Worm (Caenorhabditis elegans) whole organism, L4 larva: ENCODE results near the gene str-140.
A peak's percentile ranks its signal among the peaks of the same experiment; 100 is the strongest.

Experiments used
- F26F4.8 ChIP-seq: fragments of 200-800 bp; sonication (Bioruptor generic); conservative IDR thresholded peaks from 2 replicates; pipeline ENCODE4 v1.3.6; 2022; ENCODE audit warnings: missing genetic modification characterization, missing compliant biosample characterization
- R02D3.7 ChIP-seq: fragments of 150-350 bp; sonication (generic microtip); optimal IDR thresholded peaks from 3 replicates; lab custom pipeline; 2014; ENCODE audit warnings: missing biosample characterization, missing genetic modification characterization
- T20F7.1 ChIP-seq: fragments of 200-800 bp; sonication (Bioruptor generic); optimal IDR thresholded peaks from 2 replicates; lab custom pipeline; 2018; ENCODE audit warnings: mild to moderate bottlenecking, missing genetic modification characterization, missing compliant biosample characterization
- Y75B8A.6 ChIP-seq: fragments of 200-800 bp; sonication (Bioruptor generic); IDR thresholded peaks from 2 replicates; pipeline ENCODE4 v1.3.6; 2022; ENCODE audit warnings: missing genetic modification reagents, missing genetic modification characterization, missing compliant biosample characterization
- ZK337.2 ChIP-seq: fragments of 200-800 bp; sonication (Bioruptor generic); IDR thresholded peaks from 2 replicates; pipeline ENCODE4 v1.3.6; 2022; ENCODE audit warnings: missing genetic modification reagents, missing genetic modification characterization, missing compliant biosample characterization
- aha-1 ChIP-seq: fragments of 150-350 bp; peaks from one replicate; lab custom pipeline; 2014; ENCODE audit warnings: missing biosample characterization, missing genetic modification characterization
- aly-2 ChIP-seq: sonication (generic microtip); optimal IDR thresholded peaks from 2 replicates; lab custom pipeline; 2018; ENCODE audit warnings: missing biosample characterization, missing genetic modification characterization
- arid-1 ChIP-seq: fragments of 200-800 bp; sonication (Bioruptor generic); conservative IDR thresholded peaks from 2 replicates; pipeline ENCODE4 v1.3.6; 2022; ENCODE audit warnings: missing genetic modification reagents, missing genetic modification characterization, missing compliant biosample characterization
- ceh-62 ChIP-seq: sonication (generic microtip); optimal IDR thresholded peaks from 2 replicates; lab custom pipeline; 2017; ENCODE audit warnings: missing biosample characterization, missing genetic modification characterization
- cey-2 ChIP-seq: sonication (generic microtip); optimal IDR thresholded peaks from 3 replicates; lab custom pipeline; 2017; ENCODE audit warnings: missing genetic modification characterization, mild to moderate bottlenecking, missing compliant biosample characterization, antibody characterized with exemption, borderline replicate concordance; ENCODE audit not compliant: insufficient read depth
- daf-16 ChIP-seq, 3 experiments: sonication (generic microtip); optimal IDR thresholded peaks; 2 replicates each; lab custom pipeline; 2016 to 2017; ENCODE audit warnings: missing genetic modification characterization in 3 of 3, missing genetic modification reagents in 3 of 3, mild to moderate bottlenecking in 2 of 3, missing compliant biosample characterization in 2 of 3, missing biosample characterization in 1 of 3, moderate library complexity in 1 of 3
- daf-8 ChIP-seq: fragments of 200-800 bp; sonication (Bioruptor generic); IDR thresholded peaks from 2 replicates; pipeline ENCODE4 v1.3.6; 2022; ENCODE audit warnings: missing genetic modification characterization, missing compliant biosample characterization
- dmd-6 ChIP-seq: fragments of 200-800 bp; sonication (Bioruptor generic); IDR thresholded peaks from 2 replicates; pipeline ENCODE4 v1.3.6; 2022; ENCODE audit warnings: missing genetic modification reagents, missing genetic modification characterization, missing compliant biosample characterization
- dmd-9 ChIP-seq: fragments of 200-800 bp; sonication (Bioruptor generic); IDR thresholded peaks from 2 replicates; pipeline ENCODE4 v1.3.6; 2022; ENCODE audit warnings: missing genetic modification reagents, missing genetic modification characterization, missing compliant biosample characterization
- dpl-1 ChIP-seq: fragments of 150-350 bp; optimal IDR thresholded peaks from 2 replicates; lab custom pipeline; 2014; ENCODE audit warnings: missing biosample characterization, missing genetic modification reagents, missing genetic modification characterization
- dve-1 ChIP-seq: sonication (generic microtip); optimal IDR thresholded peaks from 2 replicates; lab custom pipeline; 2017; ENCODE audit warnings: antibody characterized with exemption, mild to moderate bottlenecking, missing genetic modification characterization, missing compliant biosample characterization; ENCODE audit not compliant: insufficient read depth
- hif-1 ChIP-seq, 2 experiments: sonication (generic microtip); optimal IDR thresholded peaks; 2 replicates each; lab custom pipeline; 2016 to 2017; ENCODE audit warnings: missing compliant biosample characterization in 2 of 2, missing genetic modification characterization in 2 of 2, missing genetic modification reagents in 2 of 2, missing genotype in 2 of 2, mild to moderate bottlenecking in 1 of 2
- hlh-30 ChIP-seq: sonication (generic microtip); optimal IDR thresholded peaks from 2 replicates; lab custom pipeline; 2017; ENCODE audit warnings: antibody characterized with exemption, mild to moderate bottlenecking, missing genetic modification characterization, missing compliant biosample characterization; ENCODE audit not compliant: insufficient read depth
- hmg-1.1 ChIP-seq: fragments of 200-800 bp; sonication (Bioruptor generic); IDR thresholded peaks from 2 replicates; pipeline ENCODE4 v1.3.6; 2022; ENCODE audit warnings: missing genetic modification reagents, missing genetic modification characterization, missing compliant biosample characterization
- lin-15B ChIP-seq: fragments of 150-350 bp; sonication (generic microtip); optimal IDR thresholded peaks from 3 replicates; lab custom pipeline; 2014; ENCODE audit warnings: missing biosample characterization, missing genetic modification characterization
- lin-38 ChIP-seq: fragments of 200-800 bp; sonication (Bioruptor generic); IDR thresholded peaks from 2 replicates; pipeline ENCODE4 v1.3.6; 2022; ENCODE audit warnings: missing genetic modification reagents, missing genetic modification characterization, missing compliant biosample characterization
- lir-3 ChIP-seq: sonication (generic microtip); optimal IDR thresholded peaks from 2 replicates; lab custom pipeline; 2016; ENCODE audit warnings: mild to moderate bottlenecking, missing genetic modification characterization, missing compliant biosample characterization
- lsy-2 ChIP-seq, 2 experiments: fragments of 150-350 bp in 1 of 2; sonication (generic microtip) in 1 of 2; optimal IDR thresholded peaks; 2 replicates each; lab custom pipeline; 2014 to 2017; ENCODE audit warnings: missing biosample characterization in 2 of 2, missing genetic modification characterization in 2 of 2
- mdl-1 ChIP-seq, 2 experiments: fragments of 150-350 bp in 1 of 2; sonication (generic microtip) in 1 of 2; optimal IDR thresholded peaks; 2 replicates each; lab custom pipeline; 2014 to 2017; ENCODE audit warnings: missing biosample characterization in 2 of 2, missing genetic modification characterization in 2 of 2
- mep-1 ChIP-seq: fragments of 150-350 bp; sonication (generic microtip); optimal IDR thresholded peaks from 3 replicates; lab custom pipeline; 2014; ENCODE audit warnings: missing biosample characterization, missing genetic modification characterization
- mes-2 ChIP-seq: sonication (generic microtip); optimal IDR thresholded peaks from 2 replicates; lab custom pipeline; 2016; ENCODE audit warnings: missing genotype, mild to moderate bottlenecking, missing genetic modification characterization, missing compliant biosample characterization; ENCODE audit not compliant: poor library complexity, severe bottlenecking
- mxl-3 ChIP-seq: fragments of 200-800 bp; sonication (Bioruptor generic); optimal IDR thresholded peaks from 2 replicates; lab custom pipeline; 2018; ENCODE audit warnings: mild to moderate bottlenecking, missing genetic modification characterization, missing compliant biosample characterization
- nhr-25 ChIP-seq: sonication (generic microtip); optimal IDR thresholded peaks from 2 replicates; lab custom pipeline; 2017; ENCODE audit warnings: missing genetic modification characterization, mild to moderate bottlenecking, missing compliant biosample characterization, antibody characterized with exemption, moderate library complexity, borderline replicate concordance; ENCODE audit not compliant: insufficient read depth
- nhr-28 ChIP-seq: fragments of 150-350 bp; optimal IDR thresholded peaks from 2 replicates; lab custom pipeline; 2014; ENCODE audit warnings: missing biosample characterization, missing genetic modification characterization
- nhr-48 ChIP-seq: sonication (generic microtip); optimal IDR thresholded peaks from 2 replicates; lab custom pipeline; 2016; ENCODE audit warnings: mild to moderate bottlenecking, missing genetic modification characterization, missing compliant biosample characterization
- php-3 ChIP-seq: fragments of 200-800 bp; sonication (Bioruptor generic); IDR thresholded peaks from 2 replicates; pipeline ENCODE4 v1.3.6; 2022; ENCODE audit warnings: missing genetic modification reagents, missing genetic modification characterization, missing compliant biosample characterization
- pqm-1 ChIP-seq: sonication (generic microtip); optimal IDR thresholded peaks from 2 replicates; lab custom pipeline; 2017; ENCODE audit warnings: missing biosample characterization, missing genetic modification characterization
- skn-1 ChIP-seq: fragments of 150-350 bp; optimal IDR thresholded peaks from 2 replicates; lab custom pipeline; 2014; ENCODE audit warnings: missing biosample characterization, missing genetic modification characterization
- tra-1 ChIP-seq: fragments of 200-800 bp; sonication (Bioruptor generic); IDR thresholded peaks from 2 replicates; pipeline ENCODE4 v1.3.6; 2022; ENCODE audit warnings: missing genetic modification reagents, missing genetic modification characterization, missing compliant biosample characterization
- unc-62 ChIP-seq, 3 experiments: fragments of 150-350 bp in 1 of 3; sonication (generic microtip); optimal IDR thresholded peaks in 2 of 3; peaks in 1 of 3; 1 replicate in 1 of 3; 2 replicates in 2 of 3; lab custom pipeline; 2014 to 2017; ENCODE audit warnings: missing biosample characterization in 3 of 3, missing genetic modification characterization in 3 of 3, missing genetic modification reagents in 3 of 3, missing genotype in 1 of 3
- zfp-2 ChIP-seq: sonication (generic microtip); optimal IDR thresholded peaks from 2 replicates; lab custom pipeline; 2016; ENCODE audit warnings: mild to moderate bottlenecking, missing genetic modification characterization, missing compliant biosample characterization
- ztf-7 ChIP-seq: fragments of 150-350 bp; optimal IDR thresholded peaks from 2 replicates; lab custom pipeline; 2014; ENCODE audit warnings: missing biosample characterization, missing genetic modification characterization

Gene str-140

DNA sequence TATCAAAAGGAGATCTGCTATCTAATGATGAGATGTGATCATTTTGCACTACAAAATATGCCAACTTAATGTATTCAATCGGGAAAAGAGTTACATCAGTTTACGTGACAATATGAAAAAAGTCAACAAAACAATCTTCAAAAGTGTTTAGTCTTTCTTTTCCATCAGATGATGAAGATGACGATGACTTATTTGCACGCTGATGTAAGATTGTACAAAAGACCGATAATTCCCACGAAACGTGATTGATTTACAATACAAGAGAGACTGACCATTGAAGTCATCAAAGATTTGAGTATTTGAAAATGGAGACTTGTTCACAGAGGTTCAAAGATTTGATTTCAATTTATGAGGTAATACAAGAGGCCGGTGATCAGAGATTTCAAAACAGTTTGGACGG, 42.4 kb downstream of the str-140 start:
- TF ChIP-seq dmd-9 (no peak), F26F4.8 (GFP tag; lab: Robert Waterston, UW) (no peak), T20F7.1 (GFP tag; lab: Kevin White, UChicago) (no peak), hlh-30 (tag; lab: Kevin White, UChicago) (peak; percentile 23), lin-38 (no peak), ztf-7 (tag; lab: Kevin White, UChicago) (peak; percentile 83), nhr-28 (tag; lab: Kevin White, UChicago) (peak; percentile 64), hif-1 (tag; optimal IDR thresholded peaks at IDR 0.05; lab: Kevin White, UChicago) (peak in 1 of 2 experiments; percentile 43), zfp-2 (no peak)

DNA sequence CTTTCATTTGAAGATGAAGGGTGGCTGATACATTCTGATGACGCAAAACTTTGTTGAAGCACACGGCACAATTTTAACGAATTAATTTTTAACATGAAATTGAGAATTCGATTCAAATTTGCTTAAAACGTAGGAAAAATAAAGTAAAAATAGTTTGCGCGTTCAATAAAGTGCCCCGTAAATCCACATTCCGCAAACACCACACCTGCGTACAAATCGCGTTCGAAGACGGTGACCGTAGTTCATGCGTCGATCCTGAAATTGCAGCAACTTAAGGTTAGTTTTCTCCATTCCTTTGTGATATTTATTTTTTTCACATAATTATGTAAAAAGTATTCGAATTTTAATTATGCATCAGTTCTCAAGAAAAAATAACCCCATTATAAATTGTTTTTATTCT, 42.9 kb downstream of the str-140 start, which contains the start of gene F43H9.3:
Gene F43H9.3 (minus strand): TSS at position 189 of the 400 bp plus-strand sequence.
- TF ChIP-seq dmd-6 (GFP tag; lab: Robert Waterston, UW) (no peak), hmg-1.1 (no peak), nhr-25 (tag; lab: Kevin White, UChicago) (no peak), lin-15B (tag; lab: Kevin White, UChicago) (no peak), cey-2 (no peak), Y75B8A.6 (no peak), lin-38 (peak; percentile 31; the same call in 1 of the 2 replicates), php-3 (no peak), unc-62 (GFP tag; optimal IDR thresholded peaks at IDR 0.05 in 1 of 2; lab: Kevin White, UChicago) (peak in 1 of 2 experiments; percentile 46), unc-62 (tag; optimal IDR thresholded peaks at IDR 0.05; lab: Kevin White, UChicago) (no peak), dmd-9 (no peak), dpl-1 (GFP tag; lab: Kevin White, UChicago) (peak; percentile 38), daf-8 (GFP tag; lab: Robert Waterston, UW) (no peak), R02D3.7 (tag; lab: Kevin White, UChicago) (peak; percentile 83), hif-1 (tag; optimal IDR thresholded peaks at IDR 0.05; lab: Kevin White, UChicago) (no peak), arid-1 (GFP tag; lab: Robert Waterston, UW) (no peak), ZK337.2 (GFP tag; lab: Robert Waterston, UW) (no peak), ceh-62 (tag; lab: Kevin White, UChicago) (no peak), tra-1 (GFP tag; lab: Robert Waterston, UW) (no peak), lir-3 (no peak), aly-2 (tag; lab: Kevin White, UChicago) (no peak), skn-1 (tag; lab: Kevin White, UChicago) (no peak), mxl-3 (GFP tag; lab: Kevin White, UChicago) (no peak), mep-1 (tag; lab: Kevin White, UChicago) (no peak), lsy-2 (tag; optimal IDR thresholded peaks at IDR 0.05; lab: Kevin White, UChicago) (peak in 1 of 2 experiments; percentile 87), aha-1 (tag; lab: Kevin White, UChicago) (peak; percentile 56), mes-2 (tag; lab: Kevin White, UChicago) (peak; percentile 5), mdl-1 (tag; optimal IDR thresholded peaks at IDR 0.05; lab: Kevin White, UChicago) (no peak)

DNA sequence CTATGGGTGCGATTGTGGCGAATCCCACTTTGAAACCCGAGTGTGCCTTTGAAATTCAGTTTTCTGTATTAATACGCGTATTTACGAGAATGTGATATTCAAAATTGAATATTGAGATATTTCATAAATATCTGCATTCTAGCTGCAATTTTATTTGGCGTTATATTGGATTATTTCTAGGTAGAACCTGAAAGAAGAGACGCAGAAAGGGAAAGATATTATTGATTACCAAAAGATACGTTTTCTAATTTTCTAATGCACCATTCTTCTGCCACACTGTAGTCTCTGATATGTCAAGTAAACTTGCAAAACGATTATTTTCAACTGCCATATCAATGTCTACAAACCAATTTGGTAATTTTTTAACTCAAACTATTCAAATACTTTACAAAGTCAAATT, 45.7 kb downstream of the str-140 start, which contains the start of gene ech-3:
Gene ech-3 (plus strand): TSS at position 178 of the 400 bp plus-strand sequence.
- peak; percentile 25 for TF ChIP-seq pqm-1 (tag; lab: Kevin White, UChicago)
- no peak for TF ChIP-seq daf-16 (GFP tag; optimal IDR thresholded peaks at IDR 0.05; lab: Kevin White, UChicago)
- peak; percentile 59 for TF ChIP-seq daf-16 (tag; optimal IDR thresholded peaks at IDR 0.05; lab: Kevin White, UChicago)
- no peak for TF ChIP-seq nhr-48 (tag; lab: Kevin White, UChicago)
- peak; percentile 14 for TF ChIP-seq nhr-28 (tag; lab: Kevin White, UChicago)
- peak; percentile 33 for TF ChIP-seq dve-1
- peak; percentile 15; the same call in 1 of the 2 replicates for TF ChIP-seq dmd-6 (GFP tag; lab: Robert Waterston, UW)
- TF ChIP-seq, all 104 proteins: peak for 5
